Worm (Caenorhabditis elegans): ENCODE measurements around the gene srh-177.

DNA sequence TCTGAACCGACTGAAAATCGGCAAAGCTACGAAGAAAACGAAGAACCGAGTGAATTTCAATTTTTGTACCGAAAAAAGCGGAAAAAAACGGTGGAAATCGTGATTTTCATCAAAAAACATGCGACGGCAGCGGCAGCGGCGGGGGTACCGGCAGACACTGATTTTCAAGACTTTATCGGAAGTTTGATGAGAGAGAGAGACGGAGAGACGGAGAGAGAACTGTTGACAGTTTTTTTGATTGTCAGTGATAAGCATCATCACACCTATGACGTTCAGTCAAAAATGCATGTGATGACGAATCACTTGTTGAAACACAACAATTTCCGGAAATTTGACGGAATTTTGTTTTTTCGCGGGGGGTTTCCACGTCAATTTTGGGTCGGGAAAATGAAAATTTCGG, 44.4 kb upstream of the srh-177 start:
- TF ChIP-seq che-1 (tag; optimal IDR thresholded peaks at IDR 0.05): no peak
- TF ChIP-seq ref-2 (tag; optimal IDR thresholded peaks at IDR 0.05): no peak
- TF ChIP-seq tbx-7 (tag; optimal IDR thresholded peaks at IDR 0.05): no peak
- no peak for TF ChIP-seq gmeb-2 (tag; optimal IDR thresholded peaks at IDR 0.05)
- no peak for TF ChIP-seq syd-9 (tag; optimal IDR thresholded peaks at IDR 0.05)
- TF ChIP-seq ceh-48 (tag; optimal IDR thresholded peaks at IDR 0.05): no peak
